Worm (Caenorhabditis elegans) whole organism, L4 larva: ENCODE data around the gene T03E6.8.

Source experiments
- F26F4.8 ChIP-seq: fragments of 200-800 bp; sonication (Bioruptor generic); conservative IDR thresholded peaks from 2 replicates; pipeline ENCODE4 v1.3.6; 2022; ENCODE audit warnings: missing genetic modification characterization, missing compliant biosample characterization
- R02D3.7 ChIP-seq: fragments of 150-350 bp; sonication (generic microtip); optimal IDR thresholded peaks from 3 replicates; lab custom pipeline; 2014; ENCODE audit warnings: missing biosample characterization, missing genetic modification characterization
- T20F7.1 ChIP-seq: fragments of 200-800 bp; sonication (Bioruptor generic); optimal IDR thresholded peaks from 2 replicates; lab custom pipeline; 2018; ENCODE audit warnings: mild to moderate bottlenecking, missing genetic modification characterization, missing compliant biosample characterization
- Y105C5A.15 ChIP-seq: fragments of 200-800 bp; sonication (Bioruptor generic); IDR thresholded peaks from 2 replicates; pipeline ENCODE4 v1.3.6; 2022; ENCODE audit warnings: missing genetic modification characterization, missing compliant biosample characterization
- aha-1 ChIP-seq: fragments of 150-350 bp; peaks from one replicate; lab custom pipeline; 2014; ENCODE audit warnings: missing biosample characterization, missing genetic modification characterization
- aly-2 ChIP-seq: sonication (generic microtip); optimal IDR thresholded peaks from 2 replicates; lab custom pipeline; 2018; ENCODE audit warnings: missing biosample characterization, missing genetic modification characterization
- ceh-28 ChIP-seq: fragments of 150-350 bp; optimal IDR thresholded peaks from 2 replicates; lab custom pipeline; 2014; ENCODE audit warnings: missing biosample characterization, missing genetic modification reagents, missing genetic modification characterization
- ceh-32 ChIP-seq: sonication (generic microtip); optimal IDR thresholded peaks from 2 replicates; lab custom pipeline; 2016; ENCODE audit warnings: mild to moderate bottlenecking, missing genetic modification characterization, missing compliant biosample characterization; ENCODE audit not compliant: poor library complexity
- ceh-62 ChIP-seq: sonication (generic microtip); optimal IDR thresholded peaks from 2 replicates; lab custom pipeline; 2017; ENCODE audit warnings: missing biosample characterization, missing genetic modification characterization
- ces-1 ChIP-seq: fragments of 150-350 bp; sonication (generic microtip); optimal IDR thresholded peaks from 4 replicates; lab custom pipeline; 2014; ENCODE audit warnings: missing biosample characterization, missing genetic modification reagents, missing genetic modification characterization
- daf-16 ChIP-seq, 3 experiments: sonication (generic microtip); optimal IDR thresholded peaks; 2 replicates each; lab custom pipeline; 2016 to 2017; ENCODE audit warnings: missing genetic modification characterization in 3 of 3, missing genetic modification reagents in 3 of 3, mild to moderate bottlenecking in 2 of 3, missing compliant biosample characterization in 2 of 3, missing biosample characterization in 1 of 3, moderate library complexity in 1 of 3
- dmd-8 ChIP-seq: fragments of 200-800 bp; sonication (Bioruptor generic); IDR thresholded peaks from 2 replicates; pipeline ENCODE4 v1.3.6; 2022; ENCODE audit warnings: missing genetic modification characterization, missing compliant biosample characterization
- duxl-1 ChIP-seq: sonication (generic microtip); optimal IDR thresholded peaks from 2 replicates; lab custom pipeline; 2016; ENCODE audit warnings: mild to moderate bottlenecking, missing genetic modification characterization, moderate library complexity, missing compliant biosample characterization; ENCODE audit not compliant: poor library complexity
- egl-27 ChIP-seq: sonication (generic microtip); optimal IDR thresholded peaks from 3 replicates; lab custom pipeline; 2017; ENCODE audit warnings: missing biosample characterization, missing genetic modification reagents, missing genetic modification characterization
- fos-1 ChIP-seq: fragments of 150-350 bp; optimal IDR thresholded peaks from 2 replicates; lab custom pipeline; 2014; ENCODE audit warnings: missing biosample characterization, missing genetic modification characterization
- hif-1 ChIP-seq, 2 experiments: sonication (generic microtip); optimal IDR thresholded peaks; 2 replicates each; lab custom pipeline; 2016 to 2017; ENCODE audit warnings: missing compliant biosample characterization in 2 of 2, missing genetic modification characterization in 2 of 2, missing genetic modification reagents in 2 of 2, missing genotype in 2 of 2, mild to moderate bottlenecking in 1 of 2
- hmg-1.1 ChIP-seq: fragments of 200-800 bp; sonication (Bioruptor generic); IDR thresholded peaks from 2 replicates; pipeline ENCODE4 v1.3.6; 2022; ENCODE audit warnings: missing genetic modification reagents, missing genetic modification characterization, missing compliant biosample characterization
- lin-13 ChIP-seq: fragments of 150-350 bp; optimal IDR thresholded peaks from 2 replicates; lab custom pipeline; 2014; ENCODE audit warnings: missing biosample characterization, missing genetic modification reagents, missing genetic modification characterization
- lin-39 ChIP-seq: fragments of 150-350 bp; optimal IDR thresholded peaks from 2 replicates; lab custom pipeline; 2014; ENCODE audit warnings: missing biosample characterization, missing genetic modification reagents, missing genetic modification characterization
- mdt-29 ChIP-seq: fragments of 200-800 bp; sonication (Bioruptor generic); IDR thresholded peaks from 2 replicates; pipeline ENCODE4 v1.3.6; 2022; ENCODE audit warnings: missing genetic modification reagents, missing genetic modification characterization, missing compliant biosample characterization
- mep-1 ChIP-seq: fragments of 150-350 bp; sonication (generic microtip); optimal IDR thresholded peaks from 3 replicates; lab custom pipeline; 2014; ENCODE audit warnings: missing biosample characterization, missing genetic modification characterization
- nhr-10 ChIP-seq: fragments of 150-350 bp; optimal IDR thresholded peaks from 2 replicates; lab custom pipeline; 2014; ENCODE audit warnings: missing biosample characterization, missing genetic modification characterization
- nhr-11 ChIP-seq: fragments of 150-350 bp; optimal IDR thresholded peaks from 2 replicates; lab custom pipeline; 2014; ENCODE audit warnings: missing biosample characterization, missing genetic modification characterization
- nhr-25 ChIP-seq: sonication (generic microtip); optimal IDR thresholded peaks from 2 replicates; lab custom pipeline; 2017; ENCODE audit warnings: missing genetic modification characterization, mild to moderate bottlenecking, missing compliant biosample characterization, antibody characterized with exemption, moderate library complexity, borderline replicate concordance; ENCODE audit not compliant: insufficient read depth
- nhr-41 ChIP-seq: fragments of 200-800 bp; sonication (Bioruptor generic); IDR thresholded peaks from 2 replicates; pipeline ENCODE4 v1.3.6; 2022; ENCODE audit warnings: missing genetic modification reagents, missing genetic modification characterization, missing compliant biosample characterization
- php-3 ChIP-seq: fragments of 200-800 bp; sonication (Bioruptor generic); IDR thresholded peaks from 2 replicates; pipeline ENCODE4 v1.3.6; 2022; ENCODE audit warnings: missing genetic modification reagents, missing genetic modification characterization, missing compliant biosample characterization
- pqm-1 ChIP-seq: sonication (generic microtip); optimal IDR thresholded peaks from 2 replicates; lab custom pipeline; 2017; ENCODE audit warnings: missing biosample characterization, missing genetic modification characterization
- snpc-4 ChIP-seq: fragments of 150-350 bp; optimal IDR thresholded peaks from 2 replicates; lab custom pipeline; 2014; ENCODE audit warnings: missing biosample characterization, missing genetic modification characterization
- unc-39 ChIP-seq: sonication (generic microtip); optimal IDR thresholded peaks from 2 replicates; lab custom pipeline; 2017; ENCODE audit warnings: missing biosample characterization, missing genetic modification characterization
- unc-62 ChIP-seq, 3 experiments: fragments of 150-350 bp in 1 of 3; sonication (generic microtip); optimal IDR thresholded peaks in 2 of 3; peaks in 1 of 3; 1 replicate in 1 of 3; 2 replicates in 2 of 3; lab custom pipeline; 2014 to 2017; ENCODE audit warnings: missing biosample characterization in 3 of 3, missing genetic modification characterization in 3 of 3, missing genetic modification reagents in 3 of 3, missing genotype in 1 of 3
- zag-1 ChIP-seq: fragments of 150-350 bp; optimal IDR thresholded peaks from 2 replicates; lab custom pipeline; 2014; ENCODE audit warnings: missing biosample characterization, missing genetic modification characterization
- zfp-2 ChIP-seq: sonication (generic microtip); optimal IDR thresholded peaks from 2 replicates; lab custom pipeline; 2016; ENCODE audit warnings: mild to moderate bottlenecking, missing genetic modification characterization, missing compliant biosample characterization
- zfp-3 ChIP-seq: fragments of 200-800 bp; sonication (Bioruptor generic); conservative IDR thresholded peaks from 2 replicates; pipeline ENCODE4 v1.3.6; 2022; ENCODE audit warnings: missing genetic modification reagents, missing genetic modification characterization, missing compliant biosample characterization

The T03E6.8 gene

ce11 chrV:16582973-16583372 lies 20.0 kb downstream of the T03E6.8 start, which contains the start of gene str-150:
Gene str-150 (plus strand): TSS chrV:16583273.
- TF ChIP-seq hmg-1.1 (GFP tag; lab: Robert Waterston, UW), result no peak
- TF ChIP-seq unc-39, result no peak
- TF ChIP-seq nhr-41 (GFP tag; lab: Robert Waterston, UW), result no peak
- TF ChIP-seq lin-13, result no peak
- no peak for TF ChIP-seq zfp-3 (GFP tag; lab: Robert Waterston, UW)
- TF ChIP-seq pqm-1 (tag; lab: Kevin White, UChicago), result no peak

- TF ChIP-seq egl-27 (no peak), aha-1 (tag; lab: Kevin White, UChicago) (peak; percentile 46), T20F7.1 (no peak)
Measured at ce11 chrV:16581061-16581460, 21.9 kb downstream of the T03E6.8 start.

- TF ChIP-seq ces-1 (no peak), F26F4.8 (GFP tag; lab: Robert Waterston, UW) (no peak), zag-1 (tag; lab: Kevin White, UChicago) (no peak), ceh-28 (tag; lab: Kevin White, UChicago) (no peak), mep-1 (tag; lab: Kevin White, UChicago) (no peak), R02D3.7 (no peak), php-3 (GFP tag; lab: Robert Waterston, UW) (no peak), nhr-25 (no peak), dmd-8 (GFP tag; lab: Robert Waterston, UW) (no peak)
- TF ChIP-seq, all 104 proteins: peak for 0
Measured at ce11 chrV:16580424-16580823, 22.6 kb downstream of the T03E6.8 start, which contains the start of gene nhr-271. Gene nhr-271 (minus strand): TSS chrV:16580524.

ce11 chrV:16575900-16576299 lies 27.1 kb downstream of the T03E6.8 start, which contains the start of gene str-151:
Gene str-151 (plus strand): TSS chrV:16576200.
- TF ChIP-seq hif-1 (tag; optimal IDR thresholded peaks at IDR 0.05; lab: Kevin White, UChicago), result no peak
- no peak for TF ChIP-seq daf-16 (GFP tag; optimal IDR thresholded peaks at IDR 0.05; lab: Kevin White, UChicago)
- TF ChIP-seq daf-16 (tag; optimal IDR thresholded peaks at IDR 0.05; lab: Kevin White, UChicago), result no peak
- TF ChIP-seq zfp-2 (tag; lab: Kevin White, UChicago), result no peak
- no peak for TF ChIP-seq mdt-29 (GFP tag; lab: Robert Waterston, UW)
- no peak for TF ChIP-seq snpc-4
- TF ChIP-seq unc-62 (GFP tag; optimal IDR thresholded peaks at IDR 0.05 in 1 of 2; lab: Kevin White, UChicago), result no peak
- TF ChIP-seq unc-62 (tag; optimal IDR thresholded peaks at IDR 0.05; lab: Kevin White, UChicago), result no peak
- no peak for TF ChIP-seq Y105C5A.15

- TF ChIP-seq ceh-32 (tag; lab: Kevin White, UChicago) (no peak), R02D3.7 (no peak), ceh-62 (no peak), nhr-10 (tag; lab: Kevin White, UChicago) (no peak), duxl-1 (no peak), nhr-41 (GFP tag; lab: Robert Waterston, UW) (no peak), unc-62 (GFP tag; optimal IDR thresholded peaks at IDR 0.05 in 1 of 2; lab: Kevin White, UChicago) (no peak), unc-62 (tag; optimal IDR thresholded peaks at IDR 0.05; lab: Kevin White, UChicago) (no peak), Y105C5A.15 (no peak), fos-1 (tag; lab: Kevin White, UChicago) (no peak), lin-39 (no peak), nhr-11 (tag; lab: Kevin White, UChicago) (no peak), aly-2 (tag; lab: Kevin White, UChicago) (no peak)
Measured at ce11 chrV:16573168-16573567, 29.8 kb downstream of the T03E6.8 start, which contains the start of gene str-149. Gene str-149 (plus strand): TSS chrV:16573468.
